Worm (Caenorhabditis elegans): ENCODE data around the gene C46F11.6.

C46F11.6 gene

ce11 chrIII:3703397-3703796 lies 33.2 kb upstream of the C46F11.6 start, which contains the start of gene C14B1.3:
Gene C14B1.3, plus strand, starts transcription at chrIII:3703564.
- TF ChIP-seq xbp-1 (tag; optimal IDR thresholded peaks at IDR 0.05) (peak; percentile 1), snu-23 (GFP tag; optimal IDR thresholded peaks at IDR 0.05) (peak; percentile 4), nhr-85 (tag) (no peak), dpl-1 (GFP tag; optimal IDR thresholded peaks at IDR 0.05) (peak in 1 of 3 experiments; percentile 28), jun-1 (tag; optimal IDR thresholded peaks at IDR 0.05) (peak; percentile 17), lin-35 (GFP tag; optimal IDR thresholded peaks at IDR 0.05) (peak; percentile 15 to 56), fkh-4 (tag; optimal IDR thresholded peaks at IDR 0.05; ENCODE audit: borderline replicate concordance) (no peak), nhr-71 (tag; optimal IDR thresholded peaks at IDR 0.05) (peak; percentile 39), rnt-1 (tag; optimal IDR thresholded peaks at IDR 0.05) (no peak), ceh-82 (tag; optimal IDR thresholded peaks at IDR 0.05) (peak in 2 of 3 experiments; percentile 6 to 31), elt-3 (tag; optimal IDR thresholded peaks at IDR 0.05) (peak in 1 of 6 experiments; percentile 21), lin-14 (GFP tag; optimal IDR thresholded peaks at IDR 0.05) (peak; percentile 66), lin-15B (tag; optimal IDR thresholded peaks at IDR 0.05) (no peak), zip-4 (GFP tag; optimal IDR thresholded peaks at IDR 0.05) (peak; percentile 30), efl-1 (optimal IDR thresholded peaks at IDR 0.05) (no peak), efl-1 (GFP tag; optimal IDR thresholded peaks at IDR 0.05 in 1 of 2) (peak; percentile 10 to 91), skn-1 (tag; optimal IDR thresholded peaks at IDR 0.05) (peak; percentile 87), fkh-8 (tag; optimal IDR thresholded peaks at IDR 0.05) (no peak), lsy-2 (tag; optimal IDR thresholded peaks at IDR 0.05) (peak; percentile 28 to 32), fos-1 (tag; optimal IDR thresholded peaks at IDR 0.05) (no peak), ces-1 (GFP tag; optimal IDR thresholded peaks at IDR 0.05) (no peak), mep-1 (tag; optimal IDR thresholded peaks at IDR 0.05) (peak; percentile 3), mdl-1 (tag; optimal IDR thresholded peaks at IDR 0.05) (peak in 1 of 2 experiments; percentile 29)

- TF ChIP-seq unc-62 (GFP tag; optimal IDR thresholded peaks at IDR 0.05) (no peak), nhr-76 (tag; optimal IDR thresholded peaks at IDR 0.05) (no peak), unc-98 (GFP tag; IDR thresholded peaks at IDR 0.05) (no peak), efl-1 (optimal IDR thresholded peaks at IDR 0.05) (peak; percentile 2 to 31), efl-1 (GFP tag; optimal IDR thresholded peaks at IDR 0.05 in 1 of 2) (peak in 1 of 2 experiments; percentile 33), nhr-77 (tag; optimal IDR thresholded peaks at IDR 0.05) (peak; percentile 15), egl-13 (tag; optimal IDR thresholded peaks at IDR 0.05) (no peak), C04F5.9 (tag; optimal IDR thresholded peaks at IDR 0.05) (no peak), fkh-4 (tag; optimal IDR thresholded peaks at IDR 0.05; ENCODE audit: borderline replicate concordance) (no peak), pax-3 (tag; optimal IDR thresholded peaks at IDR 0.05) (no peak), mep-1 (tag; optimal IDR thresholded peaks at IDR 0.05) (peak; percentile 47), Y116A8C.19 (tag; optimal IDR thresholded peaks at IDR 0.05; ENCODE audit: borderline replicate concordance) (no peak), C16A3.4 (tag; optimal IDR thresholded peaks at IDR 0.05) (no peak), aha-1 (tag; optimal IDR thresholded peaks at IDR 0.05) (no peak), efl-3 (GFP tag; optimal IDR thresholded peaks at IDR 0.05) (no peak), blmp-1 (tag; optimal IDR thresholded peaks at IDR 0.05) (peak; percentile 20), egl-27 (tag; optimal IDR thresholded peaks at IDR 0.05) (no peak), mab-9 (GFP tag; IDR thresholded peaks at IDR 0.05) (no peak), C34B4.2 (tag; optimal IDR thresholded peaks at IDR 0.05) (no peak), ets-5 (GFP tag; IDR thresholded peaks at IDR 0.05) (no peak), lin-14 (GFP tag; optimal IDR thresholded peaks at IDR 0.05) (peak; percentile 90), lin-13 (GFP tag; optimal IDR thresholded peaks at IDR 0.05) (no peak), pqm-1 (tag; optimal IDR thresholded peaks at IDR 0.05) (no peak), sptf-1 (tag; optimal IDR thresholded peaks at IDR 0.05) (no peak), lin-15B (tag; optimal IDR thresholded peaks at IDR 0.05) (no peak), irx-1 (tag; optimal IDR thresholded peaks at IDR 0.05) (no peak), grh-1 (GFP tag; IDR thresholded peaks at IDR 0.05) (no peak), lir-3 (tag; optimal IDR thresholded peaks at IDR 0.05; ENCODE audit: poor library complexity) (no peak), fos-1 (tag; optimal IDR thresholded peaks at IDR 0.05) (no peak), nhr-71 (tag; optimal IDR thresholded peaks at IDR 0.05) (peak; percentile 55), sox-4 (tag; optimal IDR thresholded peaks at IDR 0.05) (no peak), lsy-2 (tag; optimal IDR thresholded peaks at IDR 0.05) (peak in 1 of 2 experiments; percentile 25), zag-1 (tag; optimal IDR thresholded peaks at IDR 0.05) (no peak), aly-2 (tag; optimal IDR thresholded peaks at IDR 0.05) (no peak), jun-1 (tag; optimal IDR thresholded peaks at IDR 0.05) (no peak)
Measured at ce11 chrIII:3701411-3702310, 31.4 kb upstream of the C46F11.6 start, which contains the start of the genes pdi-1 and C14B1.2. Gene pdi-1, minus strand, starts transcription at chrIII:3701461. Gene C14B1.2, plus strand, starts transcription at chrIII:3702260.

All from whole organism, L1 larva.